Worm (Caenorhabditis elegans) whole organism, L4/young adult: Measurements from ENCODE around the gene T14G8.3.

Experiments
- W03F9.2 ChIP-seq: fragments of 150-350 bp; optimal IDR thresholded peaks from 2 replicates; lab custom pipeline; 2014; ENCODE audit warnings: missing biosample characterization, missing genetic modification characterization
- dao-5 ChIP-seq: sonication (generic microtip); optimal IDR thresholded peaks from 2 replicates; lab custom pipeline; 2016; ENCODE audit warnings: missing genotype, missing genetic modification characterization, moderate library complexity, missing compliant biosample characterization
- him-1 ChIP-seq: sonication (generic microtip); optimal IDR thresholded peaks from 2 replicates; lab custom pipeline; 2016; ENCODE audit warnings: missing genotype, missing genetic modification reagents, missing genetic modification characterization, missing compliant biosample characterization

Gene T14G8.3

ce11 chrX:12876795-12877530, 15.9 kb downstream of the T14G8.3 start, which contains the start of gene bcat-1:
Gene bcat-1 (plus strand): TSS chrX:12877480.
- peak; percentile 16 for TF ChIP-seq him-1 (tag; lab: Kevin White, UChicago)
- no peak for TF ChIP-seq dao-5 (tag; lab: Kevin White, UChicago)
- no peak for TF ChIP-seq W03F9.2 (tag; lab: Kevin White, UChicago)

ce11 chrX:12877930-12878329, 16.9 kb downstream of the T14G8.3 start:
- TF ChIP-seq W03F9.2 (tag; lab: Kevin White, UChicago) (no peak), him-1 (tag; lab: Kevin White, UChicago) (no peak), dao-5 (tag; lab: Kevin White, UChicago) (no peak)

- TF ChIP-seq W03F9.2 (tag; lab: Kevin White, UChicago) (no peak), dao-5 (tag; lab: Kevin White, UChicago) (no peak), him-1 (tag; lab: Kevin White, UChicago) (no peak)
Observed at ce11 chrX:12881174-12881573, 20.1 kb downstream of the T14G8.3 start.

- no peak for TF ChIP-seq him-1 (tag; lab: Kevin White, UChicago)
- TF ChIP-seq dao-5 (tag; lab: Kevin White, UChicago) = no peak
- TF ChIP-seq W03F9.2 (tag; lab: Kevin White, UChicago) = no peak
Observed at ce11 chrX:12884873-12885272, 23.8 kb downstream of the T14G8.3 start, which contains the start of gene gpc-1. Gene gpc-1 (minus strand): TSS chrX:12884989.

DNA sequence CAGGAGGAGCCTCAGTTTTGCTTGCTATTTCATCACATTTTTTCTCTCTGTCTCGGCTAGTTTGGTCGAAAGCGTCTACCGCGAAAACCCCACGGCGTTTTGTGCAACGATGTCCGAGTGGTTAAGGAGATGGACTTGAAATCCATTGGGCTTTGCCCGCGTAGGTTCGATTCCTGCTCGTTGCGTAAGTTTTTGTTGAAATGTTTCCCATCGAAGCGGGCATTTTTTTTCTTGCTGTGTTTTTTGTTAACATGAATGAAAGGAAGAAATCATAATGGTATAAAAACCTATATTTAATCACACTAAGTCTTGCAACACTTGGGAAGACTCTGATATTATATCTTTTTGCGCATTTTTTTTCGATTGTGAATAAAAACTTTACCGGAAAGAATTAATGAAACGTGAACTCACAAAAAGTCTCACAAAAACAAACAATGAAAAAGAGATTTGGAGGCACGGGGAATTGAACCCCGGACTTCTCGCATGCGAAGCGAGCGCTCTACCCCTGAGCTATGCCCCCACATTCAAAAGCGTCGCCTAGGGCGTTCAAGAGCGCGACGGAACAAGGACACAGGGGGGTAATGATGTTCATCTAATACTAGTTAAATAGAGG, 28.9 kb downstream of the T14G8.3 start:
- peak; percentile 60 for TF ChIP-seq him-1 (tag; lab: Kevin White, UChicago)
- TF ChIP-seq W03F9.2 (tag; lab: Kevin White, UChicago) = peak; percentile 8
- peak; percentile 46 for TF ChIP-seq dao-5 (tag; lab: Kevin White, UChicago)

DNA sequence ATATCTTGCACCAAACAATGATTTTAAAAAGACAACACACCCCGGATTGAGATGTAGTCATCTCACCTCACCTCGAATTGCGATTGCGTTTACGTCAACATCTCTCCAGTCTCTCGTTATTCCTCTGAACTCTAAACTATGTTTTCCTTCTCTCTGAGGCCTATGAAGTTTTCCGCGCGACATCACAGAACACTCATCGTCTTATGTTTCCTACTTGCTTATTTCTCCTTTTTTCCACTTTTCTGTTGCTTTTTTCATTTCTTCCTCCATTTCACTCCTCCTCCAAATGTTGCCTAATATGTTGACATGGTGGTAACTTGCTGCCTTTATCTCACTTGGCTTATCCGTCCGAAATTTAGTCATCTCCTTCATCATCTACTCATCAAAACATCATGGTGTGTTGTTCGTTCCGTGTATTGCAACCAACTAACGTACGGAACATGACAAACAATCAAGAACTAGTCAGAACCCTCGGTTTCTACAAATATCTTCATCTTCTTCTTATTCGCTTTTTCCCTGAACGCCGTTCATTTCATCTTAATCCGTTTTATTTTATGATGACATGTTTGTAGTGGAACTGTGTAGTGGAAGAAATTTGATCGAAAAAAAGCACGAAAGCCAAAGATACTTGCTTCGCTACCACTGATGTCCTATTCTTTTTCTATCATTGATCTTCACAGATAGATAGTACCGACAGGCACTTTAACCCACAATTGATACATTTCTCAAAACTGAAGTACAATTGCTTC, 38.3 kb downstream of the T14G8.3 start:
- TF ChIP-seq W03F9.2 (tag; lab: Kevin White, UChicago) = no peak
- TF ChIP-seq dao-5 (tag; lab: Kevin White, UChicago) = no peak
- TF ChIP-seq him-1 (tag; lab: Kevin White, UChicago) = no peak

ce11 chrX:12902057-12902652, 41.1 kb downstream of the T14G8.3 start:
- no peak for TF ChIP-seq him-1 (tag; lab: Kevin White, UChicago)
- no peak for TF ChIP-seq dao-5 (tag; lab: Kevin White, UChicago)
- no peak for TF ChIP-seq W03F9.2 (tag; lab: Kevin White, UChicago)

- TF ChIP-seq W03F9.2 (tag; lab: Kevin White, UChicago) (no peak), dao-5 (tag; lab: Kevin White, UChicago) (no peak), him-1 (tag; lab: Kevin White, UChicago) (no peak)
Observed at ce11 chrX:12903810-12904209, 42.8 kb downstream of the T14G8.3 start.

- TF ChIP-seq dao-5 (tag; lab: Kevin White, UChicago) (no peak), W03F9.2 (tag; lab: Kevin White, UChicago) (no peak), him-1 (tag; lab: Kevin White, UChicago) (no peak)
Observed at ce11 chrX:12907502-12907901, 46.5 kb downstream of the T14G8.3 start, which contains the start of gene pqn-18. Gene pqn-18 (plus strand): TSS chrX:12907832.

DNA sequence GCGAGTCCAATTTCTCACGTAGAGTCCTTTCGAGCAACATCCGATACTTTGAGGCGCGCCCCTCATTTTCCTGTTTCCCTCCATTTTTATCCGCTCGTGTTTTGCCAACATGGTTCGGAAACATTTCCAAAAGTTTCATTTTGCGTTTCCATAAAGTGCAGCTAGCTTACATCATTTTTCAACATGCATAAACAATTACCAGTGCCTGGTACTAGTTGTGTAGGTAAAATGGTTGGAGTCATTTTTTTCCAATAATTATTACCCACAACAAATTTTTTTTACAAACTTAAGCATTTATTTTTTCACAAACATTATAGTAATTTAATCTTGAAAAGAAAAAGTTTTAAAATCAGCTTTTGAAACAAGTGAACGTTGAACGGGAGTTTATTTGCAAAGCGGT, 47.7 kb downstream of the T14G8.3 start:
- TF ChIP-seq dao-5 (tag; lab: Kevin White, UChicago) = no peak

DNA sequence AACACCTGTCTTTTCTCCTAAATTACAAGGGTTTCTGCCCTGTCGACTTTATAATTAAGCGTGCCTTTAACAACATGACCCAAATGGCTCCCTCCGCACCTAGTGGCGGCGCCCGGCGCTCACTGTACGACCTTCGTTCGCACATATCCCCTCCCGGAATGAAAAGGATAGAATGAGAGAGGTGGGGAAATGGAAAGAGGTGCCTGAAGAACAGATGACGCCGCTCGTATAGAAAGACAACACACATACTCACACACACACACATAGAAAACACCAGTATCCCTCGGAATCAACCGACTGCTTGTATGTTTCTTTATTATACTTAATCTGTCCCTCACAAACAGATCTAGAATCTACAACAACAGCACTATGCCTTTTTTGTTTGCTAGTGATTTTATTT, 48.9 kb downstream of the T14G8.3 start:
- TF ChIP-seq dao-5 (tag; lab: Kevin White, UChicago) = no peak
- no peak for TF ChIP-seq him-1 (tag; lab: Kevin White, UChicago)
- no peak for TF ChIP-seq W03F9.2 (tag; lab: Kevin White, UChicago)

DNA sequence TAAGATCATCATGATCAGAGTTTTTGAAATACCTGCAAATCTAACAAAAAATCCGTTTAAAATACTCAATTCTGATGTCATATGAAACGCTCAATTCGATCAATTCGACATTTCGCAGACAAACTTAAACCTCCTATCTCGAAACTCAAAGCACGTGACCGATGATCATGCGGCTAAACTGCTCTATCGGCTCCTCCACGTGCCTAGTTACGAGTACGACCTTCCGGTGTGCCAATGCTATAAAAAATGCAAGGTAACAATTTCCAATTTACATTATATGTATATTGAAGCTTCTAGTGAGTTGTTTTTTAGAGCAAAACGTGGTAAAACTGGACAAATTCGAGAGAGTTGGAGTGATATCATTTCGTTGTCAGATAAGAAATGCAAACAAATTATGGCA, 50.2 kb downstream of the T14G8.3 start:
- TF ChIP-seq W03F9.2 (tag; lab: Kevin White, UChicago) (no peak), dao-5 (tag; lab: Kevin White, UChicago) (no peak), him-1 (tag; lab: Kevin White, UChicago) (no peak)

DNA sequence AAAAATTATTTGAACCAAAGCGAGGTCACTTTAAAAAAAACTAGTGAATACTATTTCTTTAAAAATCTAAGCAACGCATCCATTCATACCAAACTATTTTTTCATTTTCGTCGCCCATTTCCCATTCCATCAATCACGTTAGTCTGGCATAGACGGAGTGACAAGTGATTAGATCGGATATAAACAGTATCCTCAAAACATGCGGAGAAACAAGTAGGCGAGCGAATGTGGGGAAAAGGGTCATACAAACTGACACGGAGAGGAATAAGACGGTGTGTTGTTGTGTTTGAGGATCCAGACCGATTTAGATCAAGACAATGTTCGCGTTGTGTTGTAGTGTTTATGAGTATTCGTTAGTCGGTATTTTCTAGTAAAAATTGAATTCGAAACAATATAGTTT, 51.4 kb downstream of the T14G8.3 start:
- no peak for TF ChIP-seq W03F9.2 (tag; lab: Kevin White, UChicago)
- TF ChIP-seq him-1 (tag; lab: Kevin White, UChicago) = no peak
- no peak for TF ChIP-seq dao-5 (tag; lab: Kevin White, UChicago)
